Fruit fly (Drosophila melanogaster) whole organism, embryonic: ENCODE data around the gene QIL1.

ENCODE experiments used
- Awh ChIP-seq: fragments of 200-800 bp; sonication (Bioruptor generic); IDR thresholded peaks from 2 replicates; pipeline ENCODE4, ENCODE4 v1.3.6; 2022; ENCODE audit warnings: missing biosample characterization, missing genetic modification characterization
- Bdp1 ChIP-seq: fragments of 200-800 bp; sonication (Bioruptor generic); optimal IDR thresholded peaks from 3 replicates; lab custom pipeline; 2016; ENCODE audit warnings: missing biosample characterization, missing genetic modification characterization
- Blimp-1 ChIP-seq: fragments of 200-800 bp; sonication (Bioruptor generic); optimal IDR thresholded peaks from 3 replicates; lab custom pipeline; 2018; ENCODE audit warnings: missing biosample characterization, missing genetic modification characterization, mild to moderate bottlenecking, moderate library complexity, missing genetic modification reagents
- CG10147 ChIP-seq: fragments of 200-800 bp; sonication (Bioruptor generic); optimal IDR thresholded peaks from 2 replicates; lab custom pipeline; 2019; ENCODE audit warnings: missing biosample characterization, mild to moderate bottlenecking, missing genetic modification characterization, moderate library complexity
- CG11504 ChIP-seq: fragments of 200-800 bp; sonication (Bioruptor generic); optimal IDR thresholded peaks from 3 replicates; lab custom pipeline; 2019; ENCODE audit warnings: missing biosample characterization, mild to moderate bottlenecking, missing genetic modification characterization, moderate library complexity
- CG14860 ChIP-seq: fragments of 200-800 bp; sonication (Bioruptor generic); IDR thresholded peaks from 3 replicates; pipeline ENCODE4 v1.3.6; 2022; ENCODE audit warnings: missing biosample characterization, missing genetic modification characterization; ENCODE audit not compliant: partially characterized antibody
- CG2199 ChIP-seq: fragments of 200-800 bp; sonication (Bioruptor generic); IDR thresholded peaks from 3 replicates; pipeline ENCODE4 v1.3.6; 2022; ENCODE audit warnings: missing biosample characterization, missing genetic modification characterization
- CG31388 ChIP-seq: fragments of 200-800 bp; sonication (Bioruptor generic); optimal IDR thresholded peaks from 2 replicates; lab custom pipeline; 2016; ENCODE audit warnings: missing biosample characterization, missing genetic modification characterization
- CG34422 ChIP-seq: fragments of 200-800 bp; sonication (Bioruptor generic); IDR thresholded peaks from 3 replicates; pipeline ENCODE4 v1.3.6; 2022; ENCODE audit warnings: missing biosample characterization, missing genetic modification characterization
- CG3995 ChIP-seq: fragments of 200-800 bp; sonication (Bioruptor generic); optimal IDR thresholded peaks from 3 replicates; lab custom pipeline; 2016; ENCODE audit warnings: missing biosample characterization, missing genetic modification characterization
- CG6813 ChIP-seq: fragments of 200-800 bp; sonication (Bioruptor generic); optimal IDR thresholded peaks from 2 replicates; lab custom pipeline; 2017; ENCODE audit warnings: missing biosample characterization, missing genetic modification characterization, mild to moderate bottlenecking, moderate library complexity, missing genetic modification reagents
- CG7372 ChIP-seq: fragments of 200-800 bp; sonication (Bioruptor generic); IDR thresholded peaks from 2 replicates; pipeline ENCODE4 v1.3.6; 2022; ENCODE audit warnings: missing biosample characterization, missing genetic modification characterization
- Dad ChIP-seq: fragments of 200-800 bp; sonication (Bioruptor generic); optimal IDR thresholded peaks from 3 replicates; lab custom pipeline; 2016; ENCODE audit warnings: missing biosample characterization, missing genetic modification characterization
- Deaf1 ChIP-seq: fragments of 200-800 bp; optimal IDR thresholded peaks from 3 replicates; lab custom pipeline; 2019; ENCODE audit warnings: missing biosample characterization, mild to moderate bottlenecking, missing genetic modification characterization, moderate library complexity
- Dip3 ChIP-seq: fragments of 200-800 bp; sonication (Bioruptor generic); optimal IDR thresholded peaks from 3 replicates; lab custom pipeline; 2016; ENCODE audit warnings: missing biosample characterization, missing genetic modification characterization
- E2f2 ChIP-seq: fragments of 200-800 bp; sonication (Bioruptor generic); IDR thresholded peaks from 2 replicates; pipeline ENCODE4 v1.3.6; 2022; ENCODE audit warnings: missing biosample characterization, missing genetic modification characterization
- Ets65A ChIP-seq: fragments of 200-800 bp; sonication (Bioruptor generic); peaks from one replicate; lab custom pipeline; 2016; ENCODE audit warnings: missing biosample characterization, missing genetic modification characterization
- GATAe ChIP-seq: fragments of 200-800 bp; sonication (Bioruptor generic); conservative IDR thresholded peaks from 2 replicates; pipeline ENCODE4 v1.3.6; 2022; ENCODE audit warnings: missing biosample characterization, missing genetic modification characterization
- Gug ChIP-seq: fragments of 200-800 bp; sonication (Bioruptor generic); IDR thresholded peaks from 4 replicates; pipeline ENCODE4 v1.3.6; 2022; ENCODE audit warnings: missing biosample characterization, missing genetic modification characterization
- HLH54F ChIP-seq: fragments of 200-800 bp; sonication (Bioruptor generic); optimal IDR thresholded peaks from 3 replicates; lab custom pipeline; 2016; ENCODE audit warnings: missing biosample characterization, missing genetic modification characterization
- Hey ChIP-seq: fragments of 200-800 bp; sonication (Bioruptor generic); optimal IDR thresholded peaks from 3 replicates; lab custom pipeline; 2018; ENCODE audit warnings: missing biosample characterization, mild to moderate bottlenecking, missing genetic modification characterization
- Mes4 ChIP-seq: fragments of 200-800 bp; sonication (Bioruptor generic); optimal IDR thresholded peaks from 2 replicates; lab custom pipeline; 2016; ENCODE audit warnings: missing biosample characterization, missing genetic modification characterization
- Nf-YC ChIP-seq: fragments of 200-800 bp; optimal IDR thresholded peaks from 3 replicates; lab custom pipeline; 2019; ENCODE audit warnings: missing biosample characterization, mild to moderate bottlenecking, missing genetic modification characterization, moderate library complexity
- Pdp1 ChIP-seq, 2 experiments: fragments of 200-800 bp; sonication (Bioruptor generic); optimal IDR thresholded peaks; 3 replicates each; lab custom pipeline; 2016; ENCODE audit warnings: missing biosample characterization in 2 of 2, missing genetic modification characterization in 2 of 2, mild to moderate bottlenecking in 1 of 2, moderate library complexity in 1 of 2
- Tbp ChIP-seq: fragments of >200 bp; optimal IDR thresholded peaks from 2 replicates; lab custom pipeline; 2018; ENCODE audit warnings: missing biosample characterization, missing genetic modification characterization
- YL-1 ChIP-seq: fragments of 200-800 bp; sonication (Bioruptor generic); optimal IDR thresholded peaks from 3 replicates; lab custom pipeline; 2017; ENCODE audit warnings: missing biosample characterization, mild to moderate bottlenecking, missing genetic modification characterization
- abd-A ChIP-seq: fragments of 200-800 bp; sonication (Bioruptor generic); optimal IDR thresholded peaks from 3 replicates; lab custom pipeline; 2019; ENCODE audit warnings: missing biosample characterization, mild to moderate bottlenecking, missing genetic modification characterization, moderate library complexity
- ara ChIP-seq: fragments of 200-800 bp; sonication (Bioruptor generic); IDR thresholded peaks from 2 replicates; pipeline ENCODE4 v1.3.6; 2022; ENCODE audit warnings: missing biosample characterization, missing genetic modification characterization
- cg ChIP-seq: fragments of 200-800 bp; sonication (Bioruptor generic); optimal IDR thresholded peaks from 3 replicates; lab custom pipeline; 2019; ENCODE audit warnings: missing biosample characterization, mild to moderate bottlenecking, missing genetic modification characterization, moderate library complexity
- dysf ChIP-seq: fragments of 200-800 bp; sonication (Bioruptor generic); IDR thresholded peaks from 3 replicates; pipeline ENCODE4 v1.3.6; 2022; ENCODE audit warnings: missing biosample characterization, missing genetic modification characterization
- exex ChIP-seq: fragments of 200-800 bp; sonication (Bioruptor generic); optimal IDR thresholded peaks from 4 replicates; lab custom pipeline; 2018; ENCODE audit warnings: missing biosample characterization, mild to moderate bottlenecking, missing genetic modification characterization, moderate library complexity
- grn ChIP-seq: fragments of 200-800 bp; sonication (Bioruptor generic); optimal IDR thresholded peaks from 3 replicates; lab custom pipeline; 2017; ENCODE audit warnings: missing biosample characterization, missing genetic modification characterization
- gro ChIP-seq: fragments of 200-800 bp; sonication (Bioruptor generic); optimal IDR thresholded peaks from 2 replicates; lab custom pipeline; 2016; ENCODE audit warnings: missing biosample characterization, missing genetic modification characterization
- gsb ChIP-seq: fragments of 200-800 bp; sonication (Bioruptor generic); IDR thresholded peaks from 2 replicates; pipeline ENCODE4 v1.3.6; 2022; ENCODE audit warnings: missing biosample characterization, missing genetic modification characterization
- gsb-n ChIP-seq: fragments of 200-800 bp; sonication (Bioruptor generic); optimal IDR thresholded peaks from 3 replicates; lab custom pipeline; 2018; ENCODE audit warnings: missing biosample characterization, mild to moderate bottlenecking, missing genetic modification characterization
- nom ChIP-seq: fragments of 200-800 bp; sonication (Bioruptor generic); optimal IDR thresholded peaks from 2 replicates; lab custom pipeline; 2017; ENCODE audit warnings: missing biosample characterization, missing genetic modification characterization, mild to moderate bottlenecking, moderate library complexity, missing genetic modification reagents
- oc ChIP-seq: fragments of 200-800 bp; sonication (Bioruptor generic); optimal IDR thresholded peaks from 2 replicates; lab custom pipeline; 2018; ENCODE audit warnings: missing biosample characterization, mild to moderate bottlenecking, missing genetic modification characterization, moderate library complexity
- p53 ChIP-seq: fragments of 200-800 bp; sonication (Bioruptor generic); optimal IDR thresholded peaks from 2 replicates; lab custom pipeline; 2016; ENCODE audit warnings: missing biosample characterization, missing genetic modification characterization
- pros ChIP-seq: fragments of 200-800 bp; sonication (Bioruptor generic); optimal IDR thresholded peaks from 3 replicates; lab custom pipeline; 2019; ENCODE audit warnings: missing biosample characterization, mild to moderate bottlenecking, missing genetic modification characterization, moderate library complexity
- row ChIP-seq: fragments of 200-800 bp; sonication (Bioruptor generic); IDR thresholded peaks from 3 replicates; pipeline ENCODE4 v1.3.6; 2022; ENCODE audit warnings: missing biosample characterization, missing genetic modification characterization
- sd ChIP-seq: fragments of 200-800 bp; sonication (Bioruptor generic); optimal IDR thresholded peaks from 3 replicates; lab custom pipeline; 2018; ENCODE audit warnings: missing biosample characterization, mild to moderate bottlenecking, missing genetic modification characterization, moderate library complexity
- slbo ChIP-seq: fragments of 200-800 bp; sonication (Bioruptor generic); IDR thresholded peaks from 2 replicates; pipeline ENCODE4 v1.3.6; 2022; ENCODE audit warnings: missing biosample characterization, missing genetic modification characterization
- sqz ChIP-seq: fragments of 200-800 bp; sonication (Bioruptor generic); optimal IDR thresholded peaks from 3 replicates; lab custom pipeline; 2018; ENCODE audit warnings: missing biosample characterization, mild to moderate bottlenecking, missing genetic modification characterization
- sr ChIP-seq: fragments of 200-800 bp; sonication (Bioruptor generic); IDR thresholded peaks from 3 replicates; pipeline ENCODE4 v1.3.6; 2022; ENCODE audit warnings: missing biosample characterization, missing genetic modification characterization
- tll ChIP-seq, 2 experiments: fragments of 200-800 bp in 1 of 2; fragments of >200 bp in 1 of 2; sonication (Bioruptor generic) in 1 of 2; optimal IDR thresholded peaks; 2 replicates each; lab custom pipeline; 2017 to 2019; ENCODE audit warnings: missing biosample characterization in 2 of 2, missing genetic modification characterization in 2 of 2, mild to moderate bottlenecking in 1 of 2, moderate library complexity in 1 of 2
- tup ChIP-seq: fragments of 200-800 bp; sonication (Bioruptor generic); optimal IDR thresholded peaks from 2 replicates; lab custom pipeline; 2016; ENCODE audit warnings: missing biosample characterization, mild to moderate bottlenecking, missing genetic modification characterization, moderate library complexity
- twi ChIP-seq: fragments of 200-800 bp; optimal IDR thresholded peaks from 2 replicates; lab custom pipeline; 2019; ENCODE audit warnings: missing biosample characterization, mild to moderate bottlenecking, missing genetic modification characterization, moderate library complexity

The QIL1 gene

DNA sequence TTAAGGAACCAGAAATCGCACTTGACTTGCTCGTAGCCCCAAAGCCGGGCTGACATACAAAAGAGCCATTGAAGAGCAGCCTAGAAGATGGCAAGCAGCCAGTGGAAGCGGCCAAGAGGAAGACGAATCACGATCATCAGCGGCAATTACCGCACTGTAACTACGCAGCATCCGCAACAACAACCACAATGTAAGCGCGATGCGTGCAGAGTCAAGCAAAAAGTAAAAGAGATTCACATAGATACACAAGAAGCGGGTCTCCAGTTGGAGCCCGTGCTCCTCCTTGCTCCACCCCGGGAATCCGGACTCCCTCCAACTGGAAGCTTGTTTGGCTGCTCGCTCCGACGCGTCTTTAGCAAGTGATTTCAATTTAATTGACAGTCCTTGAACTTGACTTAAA is 25.9 kb downstream of the QIL1 start:
- TF ChIP-seq nom: peak; percentile 12
- no peak for TF ChIP-seq HLH54F (GFP tag; lab: Kevin White, UChicago)
- 0 out of 2 replicates have a peak, but pooled peaks have one; percentile 25 for TF ChIP-seq gsb
- TF ChIP-seq slbo (GFP tag; lab: Robert Waterston, UW): peak; percentile 25; the same call in 1 of the 2 replicates

DNA sequence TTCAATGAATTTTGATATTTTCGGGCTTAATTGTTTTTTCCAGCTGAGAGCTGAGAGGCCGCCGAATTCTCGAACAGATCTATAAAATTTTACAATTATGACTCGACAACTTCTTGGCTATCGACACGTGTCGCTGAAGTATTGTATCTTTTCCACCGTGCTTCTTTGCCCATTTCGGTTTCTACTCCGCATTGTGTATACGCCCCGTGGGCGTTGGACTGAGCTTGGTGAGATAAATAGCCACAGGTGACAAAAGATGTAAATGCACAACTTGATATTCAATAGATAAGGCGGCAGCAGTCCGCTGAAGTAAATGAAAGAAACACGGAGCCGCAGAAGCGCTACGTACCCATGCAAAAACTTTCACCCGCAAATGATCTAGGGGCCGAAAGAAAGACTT is 27.5 kb downstream of the QIL1 start:
- TF ChIP-seq dysf (GFP tag; lab: Robert Waterston, UW) (no peak), CG3995 (GFP tag; lab: Kevin White, UChicago) (no peak), CG10147 (GFP tag; lab: Kevin White, UChicago) (no peak), Tbp (GFP tag; lab: Kevin White, UChicago) (no peak), Blimp-1 (GFP tag; lab: Kevin White, UChicago) (peak; percentile 28), CG7372 (peak; percentile 69), Hey (tag; lab: Kevin White, UChicago) (no peak), Dad (GFP tag; lab: Kevin White, UChicago) (no peak), Ets65A (GFP tag; lab: Kevin White, UChicago) (peak; percentile 20), CG11504 (tag; lab: Kevin White, UChicago) (no peak), sr (GFP tag; lab: Robert Waterston, UW) (peak; percentile 67; the same call in 1 of the 3 replicates), CG14860 (GFP tag; lab: Robert Waterston, UW) (0 out of 3 replicates have a peak, but pooled peaks have one; percentile 16), Mes4 (GFP tag; lab: Kevin White, UChicago) (no peak), grn (GFP tag; lab: Kevin White, UChicago) (no peak), p53 (GFP tag; lab: Kevin White, UChicago) (no peak), Deaf1 (tag; lab: Kevin White, UChicago) (no peak), gsb-n (tag; lab: Kevin White, UChicago) (no peak), YL-1 (no peak)

DNA sequence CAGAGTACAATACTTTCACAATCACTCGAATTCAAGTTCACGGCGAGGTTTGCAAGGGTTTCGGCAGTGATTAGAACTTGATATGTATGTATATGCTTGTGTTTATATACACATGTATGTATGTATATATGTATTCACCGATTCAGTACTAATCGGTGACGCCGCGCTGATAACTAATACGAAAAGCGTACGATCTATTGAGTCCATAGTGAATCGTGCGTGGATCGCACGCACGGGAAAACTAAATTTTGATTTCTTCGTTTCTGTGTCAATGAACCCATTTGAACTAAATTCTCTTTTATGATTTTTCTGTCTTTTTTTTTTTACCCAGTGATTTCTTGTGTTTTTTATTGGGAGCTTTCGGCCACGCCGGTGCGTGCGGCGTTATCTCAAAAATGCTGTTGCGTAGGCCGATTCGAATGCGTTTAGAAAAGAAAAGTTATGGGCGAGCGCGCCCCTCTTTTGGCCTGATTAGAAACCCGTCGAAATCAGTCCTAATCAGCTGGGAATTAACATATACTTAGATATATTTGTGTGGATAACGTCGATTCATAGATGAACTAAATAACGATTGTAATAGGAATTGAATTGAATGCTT is 28.2 kb downstream of the QIL1 start:
- TF ChIP-seq Awh (GFP tag; lab: Robert Waterston, UW): peak; percentile 61
- TF ChIP-seq pros: peak; percentile 1
- TF ChIP-seq abd-A: peak; percentile 73
- TF ChIP-seq CG31388: no peak
- TF ChIP-seq sr (GFP tag; lab: Robert Waterston, UW): peak; percentile 91
- TF ChIP-seq cg (GFP tag; lab: Kevin White, UChicago): peak; percentile 52
- no peak for TF ChIP-seq Gug (GFP tag; lab: Robert Waterston, UW)
- TF ChIP-seq sd (tag; lab: Kevin White, UChicago): peak; percentile 92
- no peak for TF ChIP-seq Dip3 (GFP tag; lab: Kevin White, UChicago)
- TF ChIP-seq ara (GFP tag; lab: Robert Waterston, UW): 0 out of 2 replicates have a peak, but pooled peaks have one; percentile 32
- TF ChIP-seq tup (GFP tag; lab: Kevin White, UChicago): no peak
- TF ChIP-seq Bdp1 (GFP tag; lab: Kevin White, UChicago): no peak
- 0 out of 2 replicates have a peak, but pooled peaks have one; percentile 32 for TF ChIP-seq GATAe
- peak; percentile 89 for TF ChIP-seq sqz (GFP tag; lab: Kevin White, UChicago)
- TF ChIP-seq gro (GFP tag; lab: Kevin White, UChicago): no peak
- no peak for TF ChIP-seq CG34422
- TF ChIP-seq oc (tag; lab: Kevin White, UChicago): peak; percentile 19
- no peak for TF ChIP-seq twi (tag; lab: Kevin White, UChicago)
- no peak for TF ChIP-seq tll (GFP tag; optimal IDR thresholded peaks at IDR 0.05; lab: Kevin White, UChicago)
- TF ChIP-seq E2f2 (GFP tag; lab: Robert Waterston, UW): no peak
- no peak for TF ChIP-seq Nf-YC (tag; lab: Kevin White, UChicago)
- TF ChIP-seq row: 0 out of 3 replicates have a peak, but pooled peaks have one; percentile 10
- no peak for TF ChIP-seq CG6813 (GFP tag; lab: Kevin White, UChicago)
- TF ChIP-seq exex (tag; lab: Kevin White, UChicago): peak; percentile 46
- peak; percentile 75; the same call in 1 of the 3 replicates for TF ChIP-seq CG2199
- TF ChIP-seq Pdp1 (GFP tag; optimal IDR thresholded peaks at IDR 0.05; lab: Kevin White, UChicago): peak in 1 of 2 experiments; percentile 50
